Worm (Caenorhabditis elegans) whole organism, L2 larva: ENCODE data around the gene best-13.

Experiments
- ama-1 ChIP-seq: fragments of 150-350 bp; optimal IDR thresholded peaks from 2 replicates; lab custom pipeline; 2018; ENCODE audit warnings: inconsistent platforms
- crh-2 ChIP-seq: sonication (generic microtip); optimal IDR thresholded peaks from 2 replicates; lab custom pipeline; 2017; ENCODE audit warnings: missing biosample characterization, missing genetic modification characterization
- lin-11 ChIP-seq: fragments of 150-350 bp; sonication (generic microtip); optimal IDR thresholded peaks from 2 replicates; lab custom pipeline; 2014; ENCODE audit warnings: missing biosample characterization, missing genetic modification characterization, inconsistent platforms, mixed read lengths
- lin-13 ChIP-seq: fragments of 150-350 bp; optimal IDR thresholded peaks from 2 replicates; lab custom pipeline; 2014; ENCODE audit warnings: missing biosample characterization, missing genetic modification reagents, missing genetic modification characterization
- lsy-2 ChIP-seq, 2 experiments: fragments of 150-350 bp in 1 of 2; sonication (generic microtip) in 1 of 2; optimal IDR thresholded peaks; 2 replicates each; lab custom pipeline; 2014 to 2017; ENCODE audit warnings: missing biosample characterization in 2 of 2, missing genetic modification characterization in 2 of 2
- peb-1 ChIP-seq: fragments of 150-350 bp; optimal IDR thresholded peaks from 2 replicates; lab custom pipeline; 2014; ENCODE audit warnings: missing biosample characterization, missing genetic modification characterization
- snpc-4 ChIP-seq: fragments of 150-350 bp; optimal IDR thresholded peaks from 2 replicates; lab custom pipeline; 2014; ENCODE audit warnings: missing biosample characterization, missing genetic modification characterization

ce11 chrIV:9872210-9872609, 31.5 kb upstream of the best-13 start:
- TF ChIP-seq lin-11 (tag; lab: Kevin White, UChicago) (no peak), crh-2 (tag; lab: Kevin White, UChicago) (no peak), snpc-4 (tag; lab: Kevin White, UChicago) (no peak), lin-13 (no peak), peb-1 (tag; lab: Kevin White, UChicago) (no peak), ama-1 (lab: Kevin White, UChicago) (no peak), lsy-2 (tag; optimal IDR thresholded peaks at IDR 0.05; lab: Kevin White, UChicago) (no peak)
